Worm (Caenorhabditis elegans) whole organism, midembryonic: ENCODE results near the gene gex-3.

ENCODE experiments used
- T22C8.4 ChIP-seq: fragments of 200-800 bp; sonication (Bioruptor generic); IDR thresholded peaks from 2 replicates; pipeline ENCODE4 v1.3.6; 2022; ENCODE audit warnings: missing genetic modification characterization, missing compliant biosample characterization
- cog-1 ChIP-seq: sonication (generic microtip); optimal IDR thresholded peaks from 2 replicates; lab custom pipeline; 2016; ENCODE audit warnings: missing genetic modification characterization, missing compliant biosample characterization
- flt-1 ChIP-seq: fragments of 200-800 bp; sonication (Bioruptor generic); IDR thresholded peaks from 2 replicates; pipeline ENCODE4 v1.3.6; 2022; ENCODE audit warnings: missing genetic modification characterization, missing compliant biosample characterization
- klf-2 ChIP-seq: fragments of 200-800 bp; sonication (Bioruptor generic); conservative IDR thresholded peaks from 2 replicates; pipeline ENCODE4 v1.3.6; 2022; ENCODE audit warnings: missing genetic modification reagents, missing genetic modification characterization, missing compliant biosample characterization
- med-1 ChIP-seq: sonication (generic microtip); optimal IDR thresholded peaks from 2 replicates; lab custom pipeline; 2017; ENCODE audit warnings: missing genetic modification characterization, mild to moderate bottlenecking, missing compliant biosample characterization, antibody characterized with exemption, missing genetic modification reagents; ENCODE audit not compliant: insufficient read depth
- ref-1 ChIP-seq: fragments of 200-800 bp; sonication (Bioruptor generic); conservative IDR thresholded peaks from 2 replicates; pipeline ENCODE4 v1.3.6; 2022; ENCODE audit warnings: missing genetic modification reagents, missing genetic modification characterization, missing compliant biosample characterization
- tab-1 ChIP-seq: fragments of 200-800 bp; sonication (Bioruptor generic); IDR thresholded peaks from 2 replicates; pipeline ENCODE4 v1.3.6; 2022; ENCODE audit warnings: missing genetic modification characterization, missing compliant biosample characterization
- ztf-23 ChIP-seq: fragments of 200-800 bp; sonication (Bioruptor generic); IDR thresholded peaks from 2 replicates; pipeline ENCODE4 v1.3.6; 2022; ENCODE audit warnings: missing genetic modification reagents, missing genetic modification characterization, missing compliant biosample characterization
- ztf-29 ChIP-seq: fragments of 200-800 bp; sonication (Bioruptor generic); IDR thresholded peaks from 2 replicates; pipeline ENCODE4 v1.3.6; 2022; ENCODE audit warnings: missing genetic modification reagents, missing genetic modification characterization, missing compliant biosample characterization

The gex-3 gene

ce11 chrIV:12404137-12404536 is at the start of gene gex-3:
TSS of gene gex-3 (plus strand) at chrIV:12404431.
- peak; percentile 47 for TF ChIP-seq cog-1 (tag; lab: Kevin White, UChicago)
- no peak for TF ChIP-seq tab-1 (GFP tag; lab: Robert Waterston, UW)
- no peak; the same call in 1 of the 2 replicates for TF ChIP-seq ztf-23 (GFP tag; lab: Robert Waterston, UW)
- TF ChIP-seq ref-1 (GFP tag; lab: Robert Waterston, UW) = no peak

ce11 chrIV:12359979-12360378 is 44.3 kb upstream of the gex-3 start:
- TF ChIP-seq klf-2 (no peak), T22C8.4 (GFP tag; lab: Robert Waterston, UW) (no peak), med-1 (GFP tag; lab: Kevin White, UChicago) (no peak), cog-1 (tag; lab: Kevin White, UChicago) (no peak), ztf-29 (GFP tag; lab: Robert Waterston, UW) (no peak), ztf-23 (GFP tag; lab: Robert Waterston, UW) (no peak), tab-1 (GFP tag; lab: Robert Waterston, UW) (no peak), flt-1 (GFP tag; lab: Robert Waterston, UW) (no peak), ref-1 (GFP tag; lab: Robert Waterston, UW) (no peak)

- TF ChIP-seq ztf-23 (GFP tag; lab: Robert Waterston, UW) = no peak
- TF ChIP-seq ztf-29 (GFP tag; lab: Robert Waterston, UW) = no peak
- TF ChIP-seq tab-1 (GFP tag; lab: Robert Waterston, UW) = no peak
- no peak for TF ChIP-seq ref-1 (GFP tag; lab: Robert Waterston, UW)
- no peak for TF ChIP-seq cog-1 (tag; lab: Kevin White, UChicago)
- no peak for TF ChIP-seq flt-1 (GFP tag; lab: Robert Waterston, UW)
- TF ChIP-seq med-1 (GFP tag; lab: Kevin White, UChicago) = no peak
- no peak for TF ChIP-seq T22C8.4 (GFP tag; lab: Robert Waterston, UW)
- no peak for TF ChIP-seq klf-2
Observed at ce11 chrIV:12360742-12361195, 43.5 kb upstream of the gex-3 start, which contains the start of gene sec-24.2. TSS of gene sec-24.2 (minus strand) at chrIV:12360792.

DNA sequence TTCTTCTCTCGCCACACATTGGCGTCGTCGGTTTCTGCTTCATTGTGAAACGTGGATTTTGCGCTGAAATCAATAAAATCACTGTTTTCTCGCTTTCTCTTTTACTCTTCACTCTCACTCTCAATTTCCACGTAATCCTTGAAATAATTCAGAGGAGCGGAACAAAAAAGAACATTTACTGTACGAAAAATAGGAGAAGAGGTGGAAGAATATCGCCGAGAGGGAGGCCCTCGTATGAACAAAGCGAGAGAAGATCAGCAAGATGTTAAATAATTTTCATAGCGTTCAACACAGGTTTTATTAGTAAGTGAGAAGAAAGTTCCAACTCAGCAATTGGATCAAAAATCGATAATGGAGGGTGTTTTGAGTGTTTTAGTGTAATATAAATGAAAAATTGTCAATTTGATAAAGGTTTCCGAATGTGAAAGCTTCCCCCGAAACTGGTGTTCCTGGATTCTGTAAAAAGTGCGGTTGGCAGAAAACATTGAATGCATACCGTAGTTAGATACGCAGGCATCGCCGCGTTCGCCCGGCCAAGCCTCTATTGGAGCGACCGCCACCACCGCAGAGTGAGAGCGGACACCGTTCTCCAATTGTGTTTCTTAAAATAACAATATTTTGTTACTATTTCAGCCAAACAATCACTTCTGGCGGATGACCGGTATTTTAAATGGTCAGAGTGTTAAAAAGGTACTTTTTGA is 42.7 kb upstream of the gex-3 start, which contains the start of the genes ccr-4 and ZC518.8:
TSS of gene ccr-4 (plus strand) at position 151 of the 701 bp plus-strand sequence.
TSS of gene ZC518.8 (minus strand) at position 517 of the 701 bp plus-strand sequence.
- TF ChIP-seq klf-2 (no peak), ztf-29 (GFP tag; lab: Robert Waterston, UW) (no peak), ref-1 (GFP tag; lab: Robert Waterston, UW) (no peak), T22C8.4 (GFP tag; lab: Robert Waterston, UW) (no peak), flt-1 (GFP tag; lab: Robert Waterston, UW) (no peak), cog-1 (tag; lab: Kevin White, UChicago) (no peak), med-1 (GFP tag; lab: Kevin White, UChicago) (no peak), ztf-23 (GFP tag; lab: Robert Waterston, UW) (no peak), tab-1 (GFP tag; lab: Robert Waterston, UW) (no peak)

ce11 chrIV:12364964-12365363 is 39.3 kb upstream of the gex-3 start:
- no peak for TF ChIP-seq T22C8.4 (GFP tag; lab: Robert Waterston, UW)
- no peak for TF ChIP-seq ref-1 (GFP tag; lab: Robert Waterston, UW)
- no peak for TF ChIP-seq cog-1 (tag; lab: Kevin White, UChicago)
- TF ChIP-seq ztf-29 (GFP tag; lab: Robert Waterston, UW) = peak; percentile 48; the same call in 1 of the 2 replicates
- no peak for TF ChIP-seq klf-2

- TF ChIP-seq ztf-23 (GFP tag; lab: Robert Waterston, UW) (no peak), T22C8.4 (GFP tag; lab: Robert Waterston, UW) (no peak), cog-1 (tag; lab: Kevin White, UChicago) (no peak), tab-1 (GFP tag; lab: Robert Waterston, UW) (no peak), med-1 (GFP tag; lab: Kevin White, UChicago) (no peak), ref-1 (GFP tag; lab: Robert Waterston, UW) (no peak), flt-1 (GFP tag; lab: Robert Waterston, UW) (no peak), ztf-29 (GFP tag; lab: Robert Waterston, UW) (no peak), klf-2 (no peak)
Observed at ce11 chrIV:12366571-12366970, 37.7 kb upstream of the gex-3 start.

DNA sequence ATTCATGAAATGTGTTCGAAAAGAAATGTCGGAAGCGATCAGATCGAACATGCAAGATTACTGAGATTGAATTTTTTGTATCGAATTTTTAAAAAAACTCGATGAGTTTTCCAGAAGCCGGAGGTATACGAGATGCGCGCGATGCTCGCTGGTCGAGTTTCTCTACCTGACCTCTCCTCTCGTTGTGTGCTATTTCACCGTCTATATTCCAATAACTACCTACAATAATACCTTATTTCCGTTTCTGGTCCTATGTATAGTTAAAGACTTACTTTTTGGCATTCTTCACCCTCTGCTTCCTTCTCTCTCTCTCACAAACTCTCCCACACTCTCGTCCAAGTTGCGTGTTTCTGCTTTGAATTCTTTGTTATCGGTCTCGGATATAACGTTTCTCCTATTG is 32.9 kb upstream of the gex-3 start:
- TF ChIP-seq tab-1 (GFP tag; lab: Robert Waterston, UW) (no peak), ztf-23 (GFP tag; lab: Robert Waterston, UW) (no peak), med-1 (GFP tag; lab: Kevin White, UChicago) (no peak), flt-1 (GFP tag; lab: Robert Waterston, UW) (no peak), klf-2 (no peak), T22C8.4 (GFP tag; lab: Robert Waterston, UW) (no peak), ztf-29 (GFP tag; lab: Robert Waterston, UW) (no peak), cog-1 (tag; lab: Kevin White, UChicago) (no peak), ref-1 (GFP tag; lab: Robert Waterston, UW) (no peak)

ce11 chrIV:12371879-12372278 is 32.4 kb upstream of the gex-3 start, which contains the start of gene wdr-46:
TSS of gene wdr-46 (plus strand) at chrIV:12372253.
- TF ChIP-seq T22C8.4 (GFP tag; lab: Robert Waterston, UW) (no peak), flt-1 (GFP tag; lab: Robert Waterston, UW) (0 out of 2 replicates have a peak, but pooled peaks have one; percentile 71), ref-1 (GFP tag; lab: Robert Waterston, UW) (no peak), cog-1 (tag; lab: Kevin White, UChicago) (peak; percentile 40)

- TF ChIP-seq tab-1 (GFP tag; lab: Robert Waterston, UW) (no peak), med-1 (GFP tag; lab: Kevin White, UChicago) (no peak), ztf-23 (GFP tag; lab: Robert Waterston, UW) (no peak), T22C8.4 (GFP tag; lab: Robert Waterston, UW) (no peak), flt-1 (GFP tag; lab: Robert Waterston, UW) (no peak), ztf-29 (GFP tag; lab: Robert Waterston, UW) (no peak), klf-2 (no peak), ref-1 (GFP tag; lab: Robert Waterston, UW) (no peak), cog-1 (tag; lab: Kevin White, UChicago) (no peak)
Observed at ce11 chrIV:12376021-12376420, 28.2 kb upstream of the gex-3 start, which contains the start of gene atz-1. TSS of gene atz-1 (minus strand) at chrIV:12376121.
